Worm (Caenorhabditis elegans): ENCODE results near the gene pcp-5.

Gene pcp-5

DNA sequence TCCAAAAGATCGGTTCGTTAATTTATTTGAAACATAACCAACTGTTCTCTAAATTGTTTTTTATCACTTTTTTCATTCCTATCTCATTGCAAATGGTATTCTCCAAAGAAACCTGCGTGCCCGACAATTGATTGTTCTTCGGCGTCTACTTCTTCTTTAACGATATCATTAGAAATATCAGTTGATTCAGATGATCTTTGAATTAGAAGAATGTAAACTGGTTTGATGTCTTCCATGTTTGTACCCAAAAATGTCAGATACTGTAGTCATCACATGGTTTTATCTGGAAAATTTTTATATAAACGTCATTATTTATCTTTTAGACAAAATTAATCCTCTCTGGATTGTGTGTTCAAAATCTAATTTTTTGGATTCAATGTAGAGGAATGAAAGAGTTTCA lies 9.7 kb downstream of the pcp-5 start (continued):
- TF ChIP-seq mef-2 (tag; optimal IDR thresholded peaks at IDR 0.05) (no peak), nhr-19 (GFP tag; conservative IDR thresholded peaks at IDR 0.05) (peak; percentile 80), hlh-17 (GFP tag; optimal IDR thresholded peaks at IDR 0.05; ENCODE audit: borderline replicate concordance) (no peak)

- TF ChIP-seq nhr-71 (tag; optimal IDR thresholded peaks at IDR 0.05) (no peak), hlh-17 (GFP tag; optimal IDR thresholded peaks at IDR 0.05; ENCODE audit: borderline replicate concordance) (no peak), lsy-2 (tag; optimal IDR thresholded peaks at IDR 0.05) (no peak), C04F5.9 (tag; optimal IDR thresholded peaks at IDR 0.05) (no peak), jun-1 (tag; optimal IDR thresholded peaks at IDR 0.05) (no peak), Y116A8C.19 (tag; optimal IDR thresholded peaks at IDR 0.05; ENCODE audit: borderline replicate concordance) (no peak), rnt-1 (tag; optimal IDR thresholded peaks at IDR 0.05) (no peak), C34B4.2 (tag; optimal IDR thresholded peaks at IDR 0.05) (no peak)
These were observed 10.5 kb downstream of the pcp-5 start, which contains the start of gene ZK688.10 for ce11 chrIII:7896925-7897324. Gene ZK688.10 (minus strand): TSS chrIII:7897025.

DNA sequence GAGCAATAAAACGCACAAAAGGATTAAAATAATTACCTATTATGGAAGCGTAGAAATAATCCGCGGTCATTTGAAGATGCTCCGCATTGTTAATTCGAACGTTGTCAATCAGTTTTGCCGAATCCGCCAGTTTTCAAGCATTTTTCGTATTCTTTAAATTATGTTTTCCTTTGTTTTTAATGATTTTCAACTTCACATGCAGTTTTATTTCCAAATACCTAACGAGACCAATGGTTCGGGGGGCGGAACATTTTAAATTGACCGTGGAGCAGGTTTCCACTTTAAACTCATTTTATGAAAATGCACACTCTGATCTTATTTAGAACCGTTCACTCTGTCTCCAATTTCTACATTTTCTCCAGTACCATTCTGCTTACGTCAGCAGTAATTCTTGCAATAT lies 12.7 kb downstream of the pcp-5 start, which contains the start of gene ZK688.4:
Gene ZK688.4 (plus strand): TSS at position 301 of the 400 bp plus-strand sequence.
- TF ChIP-seq jun-1 (tag; optimal IDR thresholded peaks at IDR 0.05), result no peak
- no peak for TF ChIP-seq dpl-1 (GFP tag; optimal IDR thresholded peaks at IDR 0.05)
- TF ChIP-seq nhr-47 (tag; optimal IDR thresholded peaks at IDR 0.05), result no peak
- TF ChIP-seq F16B12.6 (tag; optimal IDR thresholded peaks at IDR 0.05), result no peak
- TF ChIP-seq nhr-71 (tag; optimal IDR thresholded peaks at IDR 0.05), result no peak
- TF ChIP-seq C04F5.9 (tag; optimal IDR thresholded peaks at IDR 0.05), result no peak
- no peak for TF ChIP-seq unc-98 (GFP tag; IDR thresholded peaks at IDR 0.05)
- no peak for TF ChIP-seq efl-3 (GFP tag; optimal IDR thresholded peaks at IDR 0.05)
- no peak for TF ChIP-seq zip-4 (GFP tag; optimal IDR thresholded peaks at IDR 0.05)
- TF ChIP-seq mab-9 (GFP tag; IDR thresholded peaks at IDR 0.05), result no peak
- TF ChIP-seq sox-4 (tag; optimal IDR thresholded peaks at IDR 0.05), result no peak
- TF ChIP-seq Y116A8C.19 (tag; optimal IDR thresholded peaks at IDR 0.05; ENCODE audit: borderline replicate concordance), result no peak
- TF ChIP-seq nhr-85 (tag), result no peak
- TF ChIP-seq rnt-1 (tag; optimal IDR thresholded peaks at IDR 0.05), result no peak

- TF ChIP-seq efl-1 (optimal IDR thresholded peaks at IDR 0.05), result no peak
- peak in 1 of 2 experiments; percentile 54 for TF ChIP-seq efl-1 (GFP tag; optimal IDR thresholded peaks at IDR 0.05 in 1 of 2)
- TF ChIP-seq ztf-11 (tag; optimal IDR thresholded peaks at IDR 0.05), result no peak
- no peak for TF ChIP-seq F16B12.6 (tag; optimal IDR thresholded peaks at IDR 0.05)
- peak; percentile 27 for TF ChIP-seq fkh-8 (tag; optimal IDR thresholded peaks at IDR 0.05)
- no peak for TF ChIP-seq lin-13 (GFP tag; optimal IDR thresholded peaks at IDR 0.05)
- TF ChIP-seq C34B4.2 (tag; optimal IDR thresholded peaks at IDR 0.05), result no peak
- TF ChIP-seq lin-39 (tag; optimal IDR thresholded peaks at IDR 0.05), result no peak
- no peak for TF ChIP-seq ama-1 (optimal IDR thresholded peaks at IDR 0.05)
- no peak for TF ChIP-seq elt-2 (tag; optimal IDR thresholded peaks at IDR 0.05)
- no peak for TF ChIP-seq hlh-4 (tag; optimal IDR thresholded peaks at IDR 0.05)
These were observed 14.2 kb downstream of the pcp-5 start for ce11 chrIII:7893224-7893623.

DNA sequence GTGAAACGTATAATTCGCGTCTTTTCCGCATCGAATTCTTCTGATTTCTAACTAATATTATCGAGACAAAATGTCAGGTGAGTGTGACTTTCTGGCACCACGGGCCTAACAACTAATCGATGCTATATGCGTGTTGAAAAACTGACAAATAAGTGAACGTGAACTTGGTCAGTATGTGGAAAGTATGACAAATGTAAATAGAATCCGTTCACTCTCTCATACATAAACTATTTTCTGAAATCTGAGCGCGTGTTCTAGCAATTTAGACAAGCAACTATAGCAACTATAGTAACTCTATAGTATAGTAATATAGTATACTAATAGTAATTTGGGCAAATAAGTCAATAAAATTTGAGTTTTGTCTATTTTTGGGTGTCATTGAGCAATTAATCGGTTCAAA lies 15.1 kb downstream of the pcp-5 start:
- TF ChIP-seq fkh-8 (tag; optimal IDR thresholded peaks at IDR 0.05) (no peak), nhr-84 (tag; optimal IDR thresholded peaks at IDR 0.05) (no peak), egl-27 (tag; optimal IDR thresholded peaks at IDR 0.05) (no peak), rnt-1 (tag; optimal IDR thresholded peaks at IDR 0.05) (no peak), fos-1 (tag; optimal IDR thresholded peaks at IDR 0.05) (no peak), nhr-11 (tag; optimal IDR thresholded peaks at IDR 0.05) (no peak), dsc-1 (tag; optimal IDR thresholded peaks at IDR 0.05) (no peak), efl-1 (optimal IDR thresholded peaks at IDR 0.05) (no peak), efl-1 (GFP tag; optimal IDR thresholded peaks at IDR 0.05 in 1 of 2) (no peak), nhr-28 (tag; optimal IDR thresholded peaks at IDR 0.05) (no peak), nhr-47 (tag; optimal IDR thresholded peaks at IDR 0.05) (no peak)

Data from whole organism, L1 larva.